Fruit fly (Drosophila melanogaster) whole organism, embryonic: ENCODE data around the gene mRpS2.

Source experiments
- CG11560 ChIP-seq: fragments of 200-800 bp; sonication (Bioruptor generic); IDR thresholded peaks from 3 replicates; pipeline ENCODE4 v1.3.6; 2022; ENCODE audit warnings: missing biosample characterization, missing genetic modification characterization
- CG2875 ChIP-seq: fragments of 200-800 bp; sonication (Bioruptor generic); optimal IDR thresholded peaks from 2 replicates; lab custom pipeline; 2017; ENCODE audit warnings: missing biosample characterization, mild to moderate bottlenecking, missing genetic modification characterization, missing genetic modification reagents
- Dip2 ChIP-seq: fragments of 200-800 bp; sonication (Bioruptor generic); IDR thresholded peaks from 2 replicates; pipeline ENCODE4 v1.3.6; 2022; ENCODE audit warnings: missing biosample characterization, missing genetic modification characterization
- E2f1 ChIP-seq: fragments of 200-800 bp; sonication (Bioruptor generic); IDR thresholded peaks from 2 replicates; pipeline ENCODE4 v1.3.6; 2022; ENCODE audit warnings: missing biosample characterization, missing genetic modification characterization
- Taf1 ChIP-seq: fragments of 200-800 bp; sonication (Bioruptor generic); IDR thresholded peaks from 2 replicates; pipeline ENCODE4 v1.3.6; 2022; ENCODE audit warnings: missing biosample characterization, missing genetic modification characterization
- danr ChIP-seq: fragments of 200-800 bp; sonication (Bioruptor generic); IDR thresholded peaks from 2 replicates; pipeline ENCODE4 v1.3.6; 2022; ENCODE audit warnings: missing biosample characterization, missing genetic modification characterization
- fd96Cb ChIP-seq: fragments of 200-800 bp; sonication (Bioruptor generic); optimal IDR thresholded peaks from 2 replicates; lab custom pipeline; 2018; ENCODE audit warnings: missing biosample characterization, mild to moderate bottlenecking, missing genetic modification characterization, moderate library complexity
- seq ChIP-seq: fragments of 200-800 bp; sonication (Bioruptor generic); IDR thresholded peaks from 2 replicates; pipeline ENCODE4 v1.3.6; 2022; ENCODE audit warnings: missing biosample characterization, missing genetic modification characterization
- slbo ChIP-seq: fragments of 200-800 bp; sonication (Bioruptor generic); IDR thresholded peaks from 2 replicates; pipeline ENCODE4 v1.3.6; 2022; ENCODE audit warnings: missing biosample characterization, missing genetic modification characterization
- slou ChIP-seq: fragments of 200-800 bp; sonication (Bioruptor generic); optimal IDR thresholded peaks from 3 replicates; lab custom pipeline; 2016; ENCODE audit warnings: missing biosample characterization, missing genetic modification characterization

DNA sequence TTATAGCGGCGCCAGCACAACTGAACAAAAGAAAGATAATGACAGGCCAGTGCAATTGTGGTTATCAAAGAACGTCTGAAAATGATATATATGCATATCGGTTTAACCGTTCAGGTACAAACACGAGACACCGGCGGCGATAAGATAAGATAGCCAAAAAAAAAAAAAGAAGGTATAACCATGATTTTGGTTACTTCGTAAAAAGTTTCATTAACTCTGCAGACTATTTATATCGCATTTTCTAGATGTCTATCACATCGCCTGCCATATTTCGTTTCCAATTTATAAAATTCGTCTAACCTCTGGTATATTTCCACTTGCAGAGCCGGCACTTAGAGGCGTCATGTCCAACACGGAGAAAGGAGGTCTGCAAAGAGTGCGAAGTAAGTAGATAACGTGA is 43.4 kb upstream of the mRpS2 start:
- TF ChIP-seq slou (GFP tag; lab: Kevin White, UChicago) (no peak), fd96Cb (tag; lab: Kevin White, UChicago) (no peak), danr (no peak), Dip2 (GFP tag; lab: Robert Waterston, UW) (no peak), CG11560 (tag; lab: Robert Waterston, UW) (no peak), CG2875 (no peak), E2f1 (GFP tag; lab: Robert Waterston, UW) (no peak), seq (GFP tag; lab: Robert Waterston, UW) (no peak), Taf1 (no peak), slbo (GFP tag; lab: Robert Waterston, UW) (no peak)
